Fruit fly (Drosophila melanogaster) whole organism: Measurements from ENCODE around the gene alpha4GT2.

Source experiments
- pan ChIP-seq: fragments of >200 bp; optimal IDR thresholded peaks from 2 replicates; lab custom pipeline; 2017
- psq ChIP-seq: fragments of >200 bp; optimal IDR thresholded peaks from 2 replicates; lab custom pipeline; 2017
- usp ChIP-seq: fragments of >200 bp; optimal IDR thresholded peaks from 2 replicates; lab custom pipeline; 2017; ENCODE audit warnings: missing biosample characterization, missing genetic modification characterization, mixed read lengths

- TF ChIP-seq psq (lab: Kevin White, UChicago) (no peak), usp (GFP tag; lab: Kevin White, UChicago) (no peak), pan (no peak)
These were observed 25.9 kb upstream of the alpha4GT2 start, which contains the start of gene BG642167 for dm6 chr3R:25806145-25806544.
